Worm (Caenorhabditis elegans) whole organism, young adult: ENCODE measurements around the gene mig-18.
A peak's percentile ranks its signal among the peaks of the same experiment; 100 is the strongest.

Source experiments
- B0019.2 ChIP-seq: fragments of 200-800 bp; sonication (Bioruptor generic); conservative IDR thresholded peaks from 2 replicates; pipeline ENCODE4 v1.3.6; 2022; ENCODE audit warnings: missing genetic modification reagents, missing genetic modification characterization, missing compliant biosample characterization
- B0035.1 ChIP-seq: sonication (generic microtip); optimal IDR thresholded peaks from 2 replicates; lab custom pipeline; 2016; ENCODE audit warnings: missing genetic modification characterization, mild to moderate bottlenecking, missing compliant biosample characterization, missing genotype, missing genetic modification reagents
- C06A6.2 ChIP-seq: fragments of 200-800 bp; sonication (Bioruptor generic); conservative IDR thresholded peaks from 2 replicates; pipeline ENCODE4 v1.3.6; 2022; ENCODE audit warnings: missing genetic modification characterization, missing compliant biosample characterization
- C17E4.6 ChIP-seq: fragments of 200-800 bp; sonication (Bioruptor generic); IDR thresholded peaks from 2 replicates; pipeline ENCODE4 v1.3.6; 2022; ENCODE audit warnings: missing genetic modification reagents, missing genetic modification characterization, missing compliant biosample characterization
- F10E7.11 ChIP-seq: sonication (generic microtip); optimal IDR thresholded peaks from 2 replicates; lab custom pipeline; 2017; ENCODE audit warnings: mild to moderate bottlenecking, missing genetic modification characterization, moderate library complexity, missing compliant biosample characterization
- F23B12.7 ChIP-seq: sonication (generic microtip); optimal IDR thresholded peaks from 2 replicates; lab custom pipeline; 2017; ENCODE audit warnings: missing genetic modification characterization, mild to moderate bottlenecking, missing compliant biosample characterization, antibody characterized with exemption, moderate library complexity; ENCODE audit not compliant: insufficient read depth
- F33H1.4 ChIP-seq: fragments of 200-800 bp; sonication (Bioruptor generic); IDR thresholded peaks from 2 replicates; pipeline ENCODE4 v1.3.6; 2022; ENCODE audit warnings: missing genetic modification reagents, missing genetic modification characterization, missing compliant biosample characterization
- F49E8.2 ChIP-seq: sonication (generic microtip); optimal IDR thresholded peaks from 3 replicates; lab custom pipeline; 2017; ENCODE audit warnings: missing genetic modification characterization, mild to moderate bottlenecking, missing compliant biosample characterization, antibody characterized with exemption, moderate library complexity; ENCODE audit not compliant: insufficient read depth
- T26A5.8 ChIP-seq: sonication (generic microtip); optimal IDR thresholded peaks from 2 replicates; lab custom pipeline; 2016; ENCODE audit warnings: missing genetic modification characterization, missing compliant biosample characterization
- Y53F4B.3 ChIP-seq: fragments of 200-800 bp; sonication (Bioruptor generic); IDR thresholded peaks from 2 replicates; pipeline ENCODE4 v1.3.6; 2022; ENCODE audit warnings: missing genetic modification reagents, missing genetic modification characterization, missing compliant biosample characterization
- Y53G8AR.9 ChIP-seq: fragments of 200-800 bp; sonication (Bioruptor generic); conservative IDR thresholded peaks from 2 replicates; pipeline ENCODE4 v1.3.6; 2022; ENCODE audit warnings: missing genetic modification reagents, missing genetic modification characterization, missing compliant biosample characterization
- Y56A3A.18 ChIP-seq: fragments of 200-800 bp; sonication (Bioruptor generic); IDR thresholded peaks from 2 replicates; pipeline ENCODE4 v1.3.6; 2022; ENCODE audit warnings: missing genetic modification reagents, missing genetic modification characterization, missing compliant biosample characterization
- Y67H2A.10 ChIP-seq: fragments of 200-800 bp; sonication (Bioruptor generic); conservative IDR thresholded peaks from 2 replicates; pipeline ENCODE4 v1.3.6; 2022; ENCODE audit warnings: missing genetic modification reagents, missing genetic modification characterization, missing compliant biosample characterization
- aptf-2 ChIP-seq: fragments of 200-800 bp; sonication (Bioruptor generic); conservative IDR thresholded peaks from 2 replicates; pipeline ENCODE4 v1.3.6; 2022; ENCODE audit warnings: missing genetic modification reagents, missing genetic modification characterization, missing compliant biosample characterization
- attf-3 ChIP-seq: fragments of 200-800 bp; sonication (Bioruptor generic); conservative IDR thresholded peaks from 2 replicates; pipeline ENCODE4 v1.3.6; 2022; ENCODE audit warnings: missing genetic modification reagents, missing genetic modification characterization, missing compliant biosample characterization
- attf-6 ChIP-seq: fragments of 200-800 bp; sonication (Bioruptor generic); IDR thresholded peaks from 2 replicates; pipeline ENCODE4 v1.3.6; 2022; ENCODE audit warnings: missing genetic modification reagents, missing genetic modification characterization, missing compliant biosample characterization
- ccch-3 ChIP-seq: fragments of 200-800 bp; sonication (Bioruptor generic); optimal IDR thresholded peaks from 2 replicates; lab custom pipeline; 2018; ENCODE audit warnings: mild to moderate bottlenecking, missing genetic modification characterization, missing compliant biosample characterization
- dox-1 ChIP-seq: fragments of 200-800 bp; sonication (Bioruptor generic); IDR thresholded peaks from 2 replicates; pipeline ENCODE4 v1.3.6; 2022; ENCODE audit warnings: missing genetic modification reagents, missing genetic modification characterization, missing compliant biosample characterization
- dpl-1 ChIP-seq: fragments of 150-350 bp; optimal IDR thresholded peaks from 2 replicates; lab custom pipeline; 2014; ENCODE audit warnings: missing biosample characterization, missing genetic modification reagents, missing genetic modification characterization
- efl-1 ChIP-seq: fragments of 150-350 bp; optimal IDR thresholded peaks from 2 replicates; lab custom pipeline; 2014; ENCODE audit warnings: missing biosample characterization, missing genetic modification reagents, missing genetic modification characterization
- egl-18 ChIP-seq: fragments of 200-800 bp; sonication (Bioruptor generic); IDR thresholded peaks from 2 replicates; pipeline ENCODE4 v1.3.6; 2022; ENCODE audit warnings: missing genetic modification reagents, missing genetic modification characterization, missing compliant biosample characterization
- ets-4 ChIP-seq: fragments of 200-800 bp; sonication (Bioruptor generic); optimal IDR thresholded peaks from 2 replicates; lab custom pipeline; 2018; ENCODE audit warnings: mild to moderate bottlenecking, missing genetic modification characterization, missing compliant biosample characterization
- fkh-3 ChIP-seq: sonication (generic microtip); optimal IDR thresholded peaks from 2 replicates; lab custom pipeline; 2016; ENCODE audit warnings: mild to moderate bottlenecking, missing genetic modification characterization, missing compliant biosample characterization
- hlh-12 ChIP-seq: sonication (generic microtip); optimal IDR thresholded peaks from 2 replicates; lab custom pipeline; 2016; ENCODE audit warnings: missing genetic modification characterization, missing compliant biosample characterization
- hlh-26 ChIP-seq: fragments of 200-800 bp; sonication (Bioruptor generic); conservative IDR thresholded peaks from 2 replicates; pipeline ENCODE4 v1.3.6; 2022; ENCODE audit warnings: missing genetic modification reagents, missing genetic modification characterization, missing compliant biosample characterization
- hmg-1.2 ChIP-seq: fragments of 200-800 bp; sonication (Bioruptor generic); IDR thresholded peaks from 2 replicates; pipeline ENCODE4 v1.3.6; 2022; ENCODE audit warnings: missing genetic modification reagents, missing genetic modification characterization, missing compliant biosample characterization
- hmg-20 ChIP-seq: fragments of 200-800 bp; sonication (Bioruptor generic); IDR thresholded peaks from 2 replicates; pipeline ENCODE4 v1.3.6; 2022; ENCODE audit warnings: missing genetic modification reagents, missing genetic modification characterization, missing compliant biosample characterization
- hrde-1 ChIP-seq: sonication (generic microtip); optimal IDR thresholded peaks from 2 replicates; lab custom pipeline; 2016; ENCODE audit warnings: missing genetic modification characterization, mild to moderate bottlenecking, missing compliant biosample characterization, moderate library complexity, missing genotype, missing genetic modification reagents, borderline replicate concordance
- lag-1 ChIP-seq: fragments of 200-800 bp; sonication (Bioruptor generic); IDR thresholded peaks from 2 replicates; pipeline ENCODE4 v1.3.6; 2022; ENCODE audit warnings: missing genetic modification reagents, missing genetic modification characterization, missing compliant biosample characterization
- let-607 ChIP-seq, 2 experiments: fragments of 200-800 bp in 1 of 2; sonication (Bioruptor generic) in 1 of 2; sonication (generic microtip) in 1 of 2; optimal IDR thresholded peaks; 2 replicates each; lab custom pipeline; 2016 to 2018; ENCODE audit warnings: mild to moderate bottlenecking in 2 of 2, missing compliant biosample characterization in 2 of 2, missing genetic modification characterization in 2 of 2, moderate library complexity in 2 of 2, missing genotype in 1 of 2
- lin-26 ChIP-seq: fragments of 200-800 bp; sonication (Bioruptor generic); IDR thresholded peaks from 2 replicates; pipeline ENCODE4 v1.3.6; 2022; ENCODE audit warnings: missing genetic modification reagents, missing genetic modification characterization, missing compliant biosample characterization
- lir-1 ChIP-seq: fragments of 200-800 bp; sonication (Bioruptor generic); conservative IDR thresholded peaks from 2 replicates; pipeline ENCODE4 v1.3.6; 2022; ENCODE audit warnings: missing genetic modification reagents, missing genetic modification characterization, missing compliant biosample characterization
- lsl-1 ChIP-seq: fragments of 200-800 bp; sonication (Bioruptor generic); optimal IDR thresholded peaks from 2 replicates; lab custom pipeline; 2018; ENCODE audit warnings: mild to moderate bottlenecking, missing genetic modification characterization, moderate library complexity, missing compliant biosample characterization
- lsy-27 ChIP-seq: sonication (generic microtip); optimal IDR thresholded peaks from 2 replicates; lab custom pipeline; 2017; ENCODE audit warnings: missing genetic modification characterization, mild to moderate bottlenecking, missing compliant biosample characterization, antibody characterized with exemption, missing genotype, borderline replicate concordance; ENCODE audit not compliant: insufficient read depth
- madf-10 ChIP-seq: sonication (generic microtip); optimal IDR thresholded peaks from 2 replicates; lab custom pipeline; 2016; ENCODE audit warnings: mild to moderate bottlenecking, missing genetic modification characterization, missing compliant biosample characterization
- mes-4 ChIP-seq: sonication (generic microtip); optimal IDR thresholded peaks from 2 replicates; lab custom pipeline; 2016; ENCODE audit warnings: missing genotype, missing genetic modification characterization, missing compliant biosample characterization
- nfya-2 ChIP-seq: fragments of 200-800 bp; sonication (Bioruptor generic); IDR thresholded peaks from 2 replicates; pipeline ENCODE4 v1.3.6; 2022; ENCODE audit warnings: missing genetic modification reagents, missing genetic modification characterization, missing compliant biosample characterization
- nfyb-1 ChIP-seq: fragments of 200-800 bp; sonication (Bioruptor generic); IDR thresholded peaks from 2 replicates; pipeline ENCODE4 v1.3.6; 2022; ENCODE audit warnings: missing genetic modification reagents, missing genetic modification characterization, missing compliant biosample characterization
- nhr-120 ChIP-seq: fragments of 200-800 bp; sonication (Bioruptor generic); IDR thresholded peaks from 2 replicates; pipeline ENCODE4 v1.3.6; 2022; ENCODE audit warnings: missing genetic modification characterization, missing compliant biosample characterization
- nhr-179 ChIP-seq: sonication (generic microtip); optimal IDR thresholded peaks from 2 replicates; lab custom pipeline; 2016; ENCODE audit warnings: mild to moderate bottlenecking, missing genetic modification characterization, missing compliant biosample characterization
- nhr-80 ChIP-seq: sonication (generic microtip); optimal IDR thresholded peaks from 2 replicates; lab custom pipeline; 2016; ENCODE audit warnings: missing genetic modification characterization, missing compliant biosample characterization
- sdz-38 ChIP-seq: sonication (generic microtip); optimal IDR thresholded peaks from 2 replicates; lab custom pipeline; 2016; ENCODE audit warnings: missing genotype, missing genetic modification characterization, missing compliant biosample characterization
- somi-1 ChIP-seq: fragments of 200-800 bp; sonication (Bioruptor generic); optimal IDR thresholded peaks from 2 replicates; lab custom pipeline; 2018; ENCODE audit warnings: mild to moderate bottlenecking, missing genetic modification characterization, missing compliant biosample characterization
- tbx-9 ChIP-seq: sonication (generic microtip); optimal IDR thresholded peaks from 2 replicates; lab custom pipeline; 2016; ENCODE audit warnings: borderline replicate concordance, missing genetic modification characterization, inconsistent platforms, missing compliant biosample characterization
- tlf-1 ChIP-seq: fragments of 200-800 bp; sonication (Bioruptor generic); optimal IDR thresholded peaks from 2 replicates; lab custom pipeline; 2018; ENCODE audit warnings: mild to moderate bottlenecking, missing genetic modification characterization, missing compliant biosample characterization
- unc-130 ChIP-seq: sonication (generic microtip); optimal IDR thresholded peaks from 2 replicates; lab custom pipeline; 2016; ENCODE audit warnings: missing genetic modification reagents, missing genetic modification characterization, missing compliant biosample characterization
- zfh-2 ChIP-seq: fragments of 200-800 bp; sonication (Bioruptor generic); conservative IDR thresholded peaks from 2 replicates; pipeline ENCODE4 v1.3.6; 2022; ENCODE audit warnings: missing genetic modification reagents, missing genetic modification characterization, missing compliant biosample characterization
- ztf-3 ChIP-seq: fragments of 200-800 bp; sonication (Bioruptor generic); optimal IDR thresholded peaks from 2 replicates; lab custom pipeline; 2018; ENCODE audit warnings: mild to moderate bottlenecking, missing genetic modification characterization, missing compliant biosample characterization
- ztf-6 ChIP-seq: fragments of 200-800 bp; sonication (Bioruptor generic); IDR thresholded peaks from 2 replicates; pipeline ENCODE4 v1.3.6; 2022; ENCODE audit warnings: missing genetic modification reagents, missing genetic modification characterization, missing compliant biosample characterization

Gene mig-18

DNA sequence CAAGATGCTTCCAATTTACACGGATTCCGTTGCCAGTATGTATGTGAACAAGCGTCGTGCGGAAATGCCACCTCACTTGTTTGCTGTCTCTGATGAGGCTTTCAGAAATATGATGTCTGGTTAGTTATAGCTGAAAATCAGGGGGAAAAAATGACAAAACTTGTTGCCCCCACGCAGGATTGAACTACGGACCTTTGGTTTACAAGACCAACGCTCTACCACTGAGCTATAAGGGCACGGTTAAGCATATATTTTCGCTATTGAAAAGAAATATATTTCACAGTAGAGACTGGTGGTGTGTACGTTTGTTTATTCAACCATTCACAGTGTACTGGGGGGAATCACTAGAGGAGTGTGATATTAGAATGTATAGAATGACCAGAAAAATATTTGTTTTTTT lies 8.2 kb downstream of the mig-18 start (continued):
- TF ChIP-seq nfyb-1 (GFP tag; lab: Robert Waterston, UW) (no peak), nhr-80 (tag; lab: Kevin White, UChicago) (peak; percentile 17), C06A6.2 (GFP tag; lab: Robert Waterston, UW) (no peak), egl-18 (no peak), F10E7.11 (tag; lab: Kevin White, UChicago) (no peak), F23B12.7 (tag; lab: Kevin White, UChicago) (peak; percentile 22), hlh-26 (GFP tag; lab: Robert Waterston, UW) (no peak), ztf-6 (GFP tag; lab: Robert Waterston, UW) (no peak), efl-1 (GFP tag; lab: Kevin White, UChicago) (no peak), somi-1 (GFP tag; lab: Kevin White, UChicago) (no peak), dox-1 (GFP tag; lab: Robert Waterston, UW) (peak; percentile 64), fkh-3 (tag; lab: Kevin White, UChicago) (peak; percentile 60), F33H1.4 (GFP tag; lab: Robert Waterston, UW) (no peak), let-607 (tag; optimal IDR thresholded peaks at IDR 0.05; lab: Kevin White, UChicago) (no peak), Y67H2A.10 (GFP tag; lab: Robert Waterston, UW) (no peak), hmg-1.2 (GFP tag; lab: Robert Waterston, UW) (peak; percentile 42; the same call in 1 of the 2 replicates), T26A5.8 (tag; lab: Kevin White, UChicago) (no peak), attf-3 (GFP tag; lab: Robert Waterston, UW) (no peak), tbx-9 (tag; lab: Kevin White, UChicago) (no peak), zfh-2 (GFP tag; lab: Robert Waterston, UW) (no peak), ztf-3 (GFP tag; lab: Kevin White, UChicago) (no peak), tlf-1 (GFP tag; lab: Kevin White, UChicago) (no peak), Y53G8AR.9 (no peak), B0035.1 (tag; lab: Kevin White, UChicago) (no peak), aptf-2 (GFP tag; lab: Robert Waterston, UW) (no peak), nfya-2 (GFP tag; lab: Robert Waterston, UW) (no peak), lir-1 (no peak), unc-130 (GFP tag; lab: Kevin White, UChicago) (no peak), hmg-20 (GFP tag; lab: Robert Waterston, UW) (no peak), nhr-179 (tag; lab: Kevin White, UChicago) (no peak), hrde-1 (tag; lab: Kevin White, UChicago) (no peak), lin-26 (peak; percentile 72; the same call in 1 of the 2 replicates), mes-4 (tag; lab: Kevin White, UChicago) (peak; percentile 61), dpl-1 (no peak), Y56A3A.18 (GFP tag; lab: Robert Waterston, UW) (no peak), B0019.2 (GFP tag; lab: Robert Waterston, UW) (no peak), ccch-3 (GFP tag; lab: Kevin White, UChicago) (no peak), attf-6 (GFP tag; lab: Robert Waterston, UW) (no peak), lag-1 (GFP tag; lab: Robert Waterston, UW) (no peak), madf-10 (tag; lab: Kevin White, UChicago) (peak; percentile 9), lsy-27 (no peak), ets-4 (GFP tag; lab: Kevin White, UChicago) (no peak), Y53F4B.3 (GFP tag; lab: Robert Waterston, UW) (no peak), sdz-38 (tag; lab: Kevin White, UChicago) (no peak), nhr-120 (GFP tag; lab: Robert Waterston, UW) (no peak), F49E8.2 (tag; lab: Kevin White, UChicago) (peak; percentile 40), hlh-12 (no peak), lsl-1 (GFP tag; lab: Kevin White, UChicago) (peak; percentile 11), C17E4.6 (no peak)
